Worm (Caenorhabditis elegans) whole organism, young adult: Measurements from ENCODE around the gene cbs-2.

Experiments used
- B0019.2 ChIP-seq: fragments of 200-800 bp; sonication (Bioruptor generic); conservative IDR thresholded peaks from 2 replicates; pipeline ENCODE4 v1.3.6; 2022; ENCODE audit warnings: missing genetic modification reagents, missing genetic modification characterization, missing compliant biosample characterization
- B0035.1 ChIP-seq: sonication (generic microtip); optimal IDR thresholded peaks from 2 replicates; lab custom pipeline; 2016; ENCODE audit warnings: missing genetic modification characterization, mild to moderate bottlenecking, missing compliant biosample characterization, missing genotype, missing genetic modification reagents
- C06A6.2 ChIP-seq: fragments of 200-800 bp; sonication (Bioruptor generic); conservative IDR thresholded peaks from 2 replicates; pipeline ENCODE4 v1.3.6; 2022; ENCODE audit warnings: missing genetic modification characterization, missing compliant biosample characterization
- D2030.7 ChIP-seq: fragments of 200-800 bp; sonication (Bioruptor generic); IDR thresholded peaks from 2 replicates; pipeline ENCODE4 v1.3.6; 2022; ENCODE audit warnings: missing genetic modification reagents, missing genetic modification characterization, missing compliant biosample characterization
- K11D2.4 ChIP-seq: fragments of 200-800 bp; sonication (Bioruptor generic); IDR thresholded peaks from 2 replicates; pipeline ENCODE4 v1.3.6; 2022; ENCODE audit warnings: missing genetic modification reagents, missing genetic modification characterization, missing compliant biosample characterization
- Y56A3A.18 ChIP-seq: fragments of 200-800 bp; sonication (Bioruptor generic); IDR thresholded peaks from 2 replicates; pipeline ENCODE4 v1.3.6; 2022; ENCODE audit warnings: missing genetic modification reagents, missing genetic modification characterization, missing compliant biosample characterization
- Y95B8A.8 ChIP-seq: fragments of 200-800 bp; sonication (Bioruptor generic); IDR thresholded peaks from 2 replicates; pipeline ENCODE4 v1.3.6; 2022; ENCODE audit warnings: missing genetic modification reagents, missing genetic modification characterization, missing compliant biosample characterization
- aptf-2 ChIP-seq: fragments of 200-800 bp; sonication (Bioruptor generic); conservative IDR thresholded peaks from 2 replicates; pipeline ENCODE4 v1.3.6; 2022; ENCODE audit warnings: missing genetic modification reagents, missing genetic modification characterization, missing compliant biosample characterization
- attf-5 ChIP-seq: fragments of 200-800 bp; sonication (Bioruptor generic); optimal IDR thresholded peaks from 2 replicates; lab custom pipeline; 2018; ENCODE audit warnings: mild to moderate bottlenecking, missing genetic modification characterization, missing compliant biosample characterization
- cebp-1 ChIP-seq, 2 experiments: fragments of 200-800 bp in 1 of 2; sonication (Bioruptor generic) in 1 of 2; sonication (generic microtip) in 1 of 2; IDR thresholded peaks in 1 of 2; optimal IDR thresholded peaks in 1 of 2; 2 replicates each; pipeline versions ENCODE4 v1.3.6 to Lab custom; 2017 to 2022; ENCODE audit warnings: missing compliant biosample characterization in 2 of 2, missing genetic modification characterization in 2 of 2, mild to moderate bottlenecking in 1 of 2, missing genetic modification reagents in 1 of 2, moderate library complexity in 1 of 2
- ceh-27 ChIP-seq: fragments of 200-800 bp; sonication (Bioruptor generic); optimal IDR thresholded peaks from 2 replicates; lab custom pipeline; 2018; ENCODE audit warnings: mild to moderate bottlenecking, missing genetic modification characterization, moderate library complexity, missing compliant biosample characterization
- ceh-91 ChIP-seq: fragments of 200-800 bp; sonication (Bioruptor generic); IDR thresholded peaks from 2 replicates; pipeline ENCODE4 v1.3.6; 2022; ENCODE audit warnings: missing genetic modification reagents, missing genetic modification characterization, missing compliant biosample characterization
- dox-1 ChIP-seq: fragments of 200-800 bp; sonication (Bioruptor generic); IDR thresholded peaks from 2 replicates; pipeline ENCODE4 v1.3.6; 2022; ENCODE audit warnings: missing genetic modification reagents, missing genetic modification characterization, missing compliant biosample characterization
- dpl-1 ChIP-seq: fragments of 150-350 bp; optimal IDR thresholded peaks from 2 replicates; lab custom pipeline; 2014; ENCODE audit warnings: missing biosample characterization, missing genetic modification reagents, missing genetic modification characterization
- efl-1 ChIP-seq: fragments of 150-350 bp; optimal IDR thresholded peaks from 2 replicates; lab custom pipeline; 2014; ENCODE audit warnings: missing biosample characterization, missing genetic modification reagents, missing genetic modification characterization
- egl-44 ChIP-seq: fragments of 200-800 bp; sonication (Bioruptor generic); IDR thresholded peaks from 2 replicates; pipeline ENCODE4 v1.3.6; 2022; ENCODE audit warnings: missing genetic modification reagents, missing genetic modification characterization, missing compliant biosample characterization
- egrh-3 ChIP-seq: fragments of 200-800 bp; sonication (Bioruptor generic); IDR thresholded peaks from 2 replicates; pipeline ENCODE4 v1.3.6; 2022; ENCODE audit warnings: missing genetic modification reagents, missing genetic modification characterization, missing compliant biosample characterization
- hmg-1.2 ChIP-seq: fragments of 200-800 bp; sonication (Bioruptor generic); IDR thresholded peaks from 2 replicates; pipeline ENCODE4 v1.3.6; 2022; ENCODE audit warnings: missing genetic modification reagents, missing genetic modification characterization, missing compliant biosample characterization
- madf-8 ChIP-seq: fragments of 200-800 bp; sonication (Bioruptor generic); conservative IDR thresholded peaks from 2 replicates; pipeline ENCODE4 v1.3.6; 2022; ENCODE audit warnings: missing genetic modification reagents, missing genetic modification characterization, missing compliant biosample characterization
- mcd-1 ChIP-seq: fragments of 200-800 bp; sonication (Bioruptor generic); IDR thresholded peaks from 2 replicates; pipeline ENCODE4 v1.3.6; 2022; ENCODE audit warnings: missing genetic modification reagents, missing genetic modification characterization, missing compliant biosample characterization
- mel-28 ChIP-seq: sonication (generic microtip); optimal IDR thresholded peaks from 2 replicates; lab custom pipeline; 2016; ENCODE audit warnings: borderline replicate concordance, mild to moderate bottlenecking, missing genetic modification characterization, missing compliant biosample characterization
- nfya-1 ChIP-seq: sonication (generic microtip); optimal IDR thresholded peaks from 2 replicates; lab custom pipeline; 2017; ENCODE audit warnings: antibody characterized with exemption, missing compliant biosample characterization, missing genetic modification characterization, borderline replicate concordance; ENCODE audit not compliant: insufficient read depth
- nhr-179 ChIP-seq: sonication (generic microtip); optimal IDR thresholded peaks from 2 replicates; lab custom pipeline; 2016; ENCODE audit warnings: mild to moderate bottlenecking, missing genetic modification characterization, missing compliant biosample characterization
- nhr-90 ChIP-seq: sonication (generic microtip); optimal IDR thresholded peaks from 2 replicates; lab custom pipeline; 2016; ENCODE audit warnings: missing genotype, mild to moderate bottlenecking, missing genetic modification characterization, missing compliant biosample characterization
- rpc-1 ChIP-seq, 2 experiments: fragments of 150-350 bp in 1 of 2; sonication (generic microtip) in 1 of 2; optimal IDR thresholded peaks; 2 replicates each; lab custom pipeline; 2014 to 2018; ENCODE audit warnings: missing biosample characterization in 1 of 2, missing genetic modification characterization in 1 of 2, missing genetic modification reagents in 1 of 2, missing genotype in 1 of 2
- snpc-1.3 ChIP-seq: sonication (generic microtip); optimal IDR thresholded peaks from 2 replicates; lab custom pipeline; 2017; ENCODE audit warnings: missing genetic modification characterization, mild to moderate bottlenecking, missing compliant biosample characterization, antibody characterized with exemption, moderate library complexity, missing genotype, missing genetic modification reagents; ENCODE audit not compliant: insufficient read depth
- snpc-4 ChIP-seq, 5 experiments: fragments of 150-350 bp in 1 of 5; sonication (generic microtip) in 4 of 5; optimal IDR thresholded peaks; 2 replicates each; lab custom pipeline; 2014 to 2018; ENCODE audit warnings: missing genetic modification characterization in 5 of 5, missing biosample characterization in 3 of 5, antibody characterized with exemption in 2 of 5, mild to moderate bottlenecking in 2 of 5, missing compliant biosample characterization in 2 of 5, missing genotype in 2 of 5, moderate library complexity in 2 of 5, missing genetic modification reagents in 1 of 5
- unc-62 ChIP-seq: fragments of 150-350 bp; optimal IDR thresholded peaks from 2 replicates; lab custom pipeline; 2014; ENCODE audit warnings: missing biosample characterization, missing genetic modification reagents, missing genetic modification characterization
- zfh-2 ChIP-seq: fragments of 200-800 bp; sonication (Bioruptor generic); conservative IDR thresholded peaks from 2 replicates; pipeline ENCODE4 v1.3.6; 2022; ENCODE audit warnings: missing genetic modification reagents, missing genetic modification characterization, missing compliant biosample characterization
- ztf-25 ChIP-seq: fragments of 200-800 bp; sonication (Bioruptor generic); IDR thresholded peaks from 2 replicates; pipeline ENCODE4 v1.3.6; 2022; ENCODE audit warnings: missing genetic modification reagents, missing genetic modification characterization, missing compliant biosample characterization
- ztf-26 ChIP-seq: sonication (generic microtip); optimal IDR thresholded peaks from 2 replicates; lab custom pipeline; 2017; ENCODE audit warnings: missing genetic modification characterization, missing compliant biosample characterization

cbs-2 gene

ce11 chrII:2219880-2220279, 3.5 kb downstream of the cbs-2 start, which contains the start of gene Y59C2A.3:
Y59C2A.3 (minus strand) TSS chrII:2219921.
- TF ChIP-seq Y95B8A.8 (GFP tag; lab: Robert Waterston, UW) (no peak), ceh-91 (GFP tag; lab: Robert Waterston, UW) (no peak), dox-1 (no peak), egl-44 (GFP tag; lab: Robert Waterston, UW) (no peak), dpl-1 (GFP tag; lab: Kevin White, UChicago) (peak; percentile 6), mcd-1 (GFP tag; lab: Robert Waterston, UW) (peak; percentile 76), C06A6.2 (GFP tag; lab: Robert Waterston, UW) (no peak), B0035.1 (tag; lab: Kevin White, UChicago) (no peak), attf-5 (GFP tag; lab: Kevin White, UChicago) (peak; percentile 61), zfh-2 (GFP tag; lab: Robert Waterston, UW) (peak; percentile 89), hmg-1.2 (GFP tag; lab: Robert Waterston, UW) (peak; percentile 29; the same call in 1 of the 2 replicates), nhr-90 (tag; lab: Kevin White, UChicago) (no peak), cebp-1 (GFP tag; IDR thresholded peaks at IDR 0.05; lab: Robert Waterston, UW) (no peak), cebp-1 (tag; optimal IDR thresholded peaks at IDR 0.05; lab: Kevin White, UChicago) (peak; percentile 19), ztf-26 (tag; lab: Kevin White, UChicago) (no peak), egrh-3 (GFP tag; lab: Robert Waterston, UW) (peak; percentile 51; the same call in 1 of the 2 replicates), nhr-179 (tag; lab: Kevin White, UChicago) (no peak), K11D2.4 (GFP tag; lab: Robert Waterston, UW) (no peak), nfya-1 (tag; lab: Kevin White, UChicago) (no peak), unc-62 (GFP tag; lab: Kevin White, UChicago) (no peak), mel-28 (no peak), snpc-1.3 (tag; lab: Kevin White, UChicago) (no peak), ceh-27 (GFP tag; lab: Kevin White, UChicago) (peak; percentile 75), snpc-4 (GFP tag; optimal IDR thresholded peaks at IDR 0.05; lab: Kevin White, UChicago) (no peak), snpc-4 (tag; optimal IDR thresholded peaks at IDR 0.05; lab: Kevin White, UChicago) (no peak)
- TF ChIP-seq, all 124 proteins: peak for 8

ce11 chrII:2216940-2217664, 6.3 kb downstream of the cbs-2 start:
- TF ChIP-seq mel-28: no peak
- 0 out of 2 replicates have a peak, but pooled peaks have one; percentile 17 for TF ChIP-seq zfh-2 (GFP tag; lab: Robert Waterston, UW)
- TF ChIP-seq efl-1 (GFP tag; lab: Kevin White, UChicago): no peak
- TF ChIP-seq ztf-25: no peak
- TF ChIP-seq hmg-1.2 (GFP tag; lab: Robert Waterston, UW): peak; percentile 32; the same call in 1 of the 2 replicates
- TF ChIP-seq B0019.2: no peak
- TF ChIP-seq D2030.7 (GFP tag; lab: Robert Waterston, UW): no peak
- TF ChIP-seq Y56A3A.18: no peak
- no peak for TF ChIP-seq snpc-4 (GFP tag; optimal IDR thresholded peaks at IDR 0.05; lab: Kevin White, UChicago)
- TF ChIP-seq snpc-4 (tag; optimal IDR thresholded peaks at IDR 0.05; lab: Kevin White, UChicago): peak in 1 of 4 experiments; percentile 53
- TF ChIP-seq mcd-1 (GFP tag; lab: Robert Waterston, UW): peak; percentile 25; the same call in 1 of the 2 replicates

ce11 chrII:2215512-2215911, 7.9 kb downstream of the cbs-2 start:
- TF ChIP-seq madf-8 (GFP tag; lab: Robert Waterston, UW) (no peak), zfh-2 (GFP tag; lab: Robert Waterston, UW) (peak; percentile 71)

ce11 chrII:2207812-2208211, 15.6 kb downstream of the cbs-2 start, which contains the start of gene Y59C2A.1:
Y59C2A.1 (plus strand) TSS chrII:2208112.
- no peak for TF ChIP-seq aptf-2 (GFP tag; lab: Robert Waterston, UW)
- no peak for TF ChIP-seq rpc-1 (optimal IDR thresholded peaks at IDR 0.05; lab: Kevin White, UChicago)
- peak; percentile 23 for TF ChIP-seq rpc-1 (tag; optimal IDR thresholded peaks at IDR 0.05; lab: Kevin White, UChicago)
